Fruit fly (Drosophila melanogaster) whole organism, embryonic: ENCODE measurements around the gene Mrp5.

Experiments used
- ATbp ChIP-seq: fragments of 200-800 bp; sonication (Bioruptor generic); optimal IDR thresholded peaks from 2 replicates; lab custom pipeline; 2017; ENCODE audit warnings: missing biosample characterization, mild to moderate bottlenecking, missing genetic modification characterization, missing genetic modification reagents
- Abd-B ChIP-seq: fragments of 200-800 bp; sonication (Bioruptor generic); optimal IDR thresholded peaks from 2 replicates; lab custom pipeline; 2018; ENCODE audit warnings: missing biosample characterization, mild to moderate bottlenecking, missing genetic modification characterization, moderate library complexity
- B-H2 ChIP-seq: fragments of 200-800 bp; sonication (Bioruptor generic); optimal IDR thresholded peaks from 2 replicates; lab custom pipeline; 2018; ENCODE audit warnings: missing biosample characterization, mild to moderate bottlenecking, missing genetic modification characterization
- CG10267 ChIP-seq: fragments of 200-800 bp; sonication (Bioruptor generic); optimal IDR thresholded peaks from 2 replicates; lab custom pipeline; 2018; ENCODE audit warnings: missing biosample characterization, mild to moderate bottlenecking, missing genetic modification characterization, moderate library complexity
- CG10565 ChIP-seq: fragments of 200-800 bp; sonication (Bioruptor generic); optimal IDR thresholded peaks from 3 replicates; lab custom pipeline; 2016; ENCODE audit warnings: missing biosample characterization, mild to moderate bottlenecking, missing genetic modification characterization
- CG10959 ChIP-seq: fragments of 200-800 bp; sonication (Bioruptor generic); IDR thresholded peaks from 2 replicates; pipeline ENCODE4 v1.3.6; 2022; ENCODE audit warnings: missing biosample characterization, missing genetic modification characterization
- CG11085 ChIP-seq: fragments of 200-800 bp; sonication (Bioruptor generic); IDR thresholded peaks from 2 replicates; pipeline ENCODE4 v1.3.6; 2022; ENCODE audit warnings: missing biosample characterization, missing genetic modification characterization
- CG11695 ChIP-seq: fragments of 200-800 bp; sonication (Bioruptor generic); IDR thresholded peaks from 3 replicates; pipeline ENCODE4 v1.3.6; 2022; ENCODE audit warnings: missing biosample characterization, missing genetic modification characterization
- CG1233 ChIP-seq: fragments of 200-800 bp; sonication (Bioruptor generic); optimal IDR thresholded peaks from 4 replicates; lab custom pipeline; 2018; ENCODE audit warnings: missing biosample characterization, mild to moderate bottlenecking, missing genetic modification characterization
- CG13123 ChIP-seq: fragments of 200-800 bp; sonication (Bioruptor generic); optimal IDR thresholded peaks from 2 replicates; lab custom pipeline; 2016; ENCODE audit warnings: missing biosample characterization, missing genetic modification characterization
- CG14441 ChIP-seq: fragments of 200-800 bp; sonication (Bioruptor generic); IDR thresholded peaks from 2 replicates; pipeline ENCODE4 v1.3.6; 2022; ENCODE audit warnings: missing biosample characterization, missing genetic modification characterization
- CG14710 ChIP-seq: fragments of 200-800 bp; sonication (Bioruptor generic); optimal IDR thresholded peaks from 3 replicates; lab custom pipeline; 2019; ENCODE audit warnings: missing biosample characterization, mild to moderate bottlenecking, missing genetic modification characterization, moderate library complexity
- CG14860 ChIP-seq: fragments of 200-800 bp; sonication (Bioruptor generic); IDR thresholded peaks from 3 replicates; pipeline ENCODE4 v1.3.6; 2022; ENCODE audit warnings: missing biosample characterization, missing genetic modification characterization; ENCODE audit not compliant: partially characterized antibody
- CG15011 ChIP-seq: fragments of 200-800 bp; sonication (Bioruptor generic); optimal IDR thresholded peaks from 3 replicates; lab custom pipeline; 2018; ENCODE audit warnings: missing biosample characterization, mild to moderate bottlenecking, missing genetic modification characterization
- CG17186 ChIP-seq: fragments of 200-800 bp; sonication (Bioruptor generic); optimal IDR thresholded peaks from 3 replicates; lab custom pipeline; 2017; ENCODE audit warnings: missing biosample characterization, missing genetic modification reagents, missing genetic modification characterization
- CG17328 ChIP-seq: fragments of 200-800 bp; sonication (Bioruptor generic); IDR thresholded peaks from 2 replicates; pipeline ENCODE4 v1.3.6; 2022; ENCODE audit warnings: missing biosample characterization, missing genetic modification characterization
- CG17912 ChIP-seq: fragments of 200-800 bp; sonication (Bioruptor generic); optimal IDR thresholded peaks from 2 replicates; lab custom pipeline; 2018; ENCODE audit warnings: missing biosample characterization, mild to moderate bottlenecking, missing genetic modification characterization
- CG2120 ChIP-seq: fragments of 200-800 bp; sonication (Bioruptor generic); optimal IDR thresholded peaks from 3 replicates; lab custom pipeline; 2016; ENCODE audit warnings: missing biosample characterization, missing genetic modification characterization
- CG2875 ChIP-seq: fragments of 200-800 bp; sonication (Bioruptor generic); optimal IDR thresholded peaks from 2 replicates; lab custom pipeline; 2017; ENCODE audit warnings: missing biosample characterization, mild to moderate bottlenecking, missing genetic modification characterization, missing genetic modification reagents
- CG33557 ChIP-seq: fragments of 200-800 bp; sonication (Bioruptor generic); optimal IDR thresholded peaks from 2 replicates; lab custom pipeline; 2019; ENCODE audit warnings: missing biosample characterization, mild to moderate bottlenecking, missing genetic modification characterization, moderate library complexity
- CG4617 ChIP-seq: fragments of 200-800 bp; sonication (Bioruptor generic); optimal IDR thresholded peaks from 3 replicates; lab custom pipeline; 2016; ENCODE audit warnings: missing biosample characterization, missing genetic modification characterization, borderline replicate concordance
- CG6791 ChIP-seq: fragments of 200-800 bp; sonication (Bioruptor generic); IDR thresholded peaks from 3 replicates; pipeline ENCODE4 v1.3.6; 2022; ENCODE audit warnings: missing biosample characterization, missing genetic modification characterization; ENCODE audit not compliant: partially characterized antibody
- CG7745 ChIP-seq: fragments of 200-800 bp; sonication (Bioruptor generic); optimal IDR thresholded peaks from 2 replicates; lab custom pipeline; 2018; ENCODE audit warnings: missing biosample characterization, mild to moderate bottlenecking, missing genetic modification characterization, moderate library complexity
- CG8089 ChIP-seq: fragments of 200-800 bp; sonication (Bioruptor generic); optimal IDR thresholded peaks from 3 replicates; lab custom pipeline; 2016; ENCODE audit warnings: missing biosample characterization, missing genetic modification characterization
- CG8388 ChIP-seq: fragments of 200-800 bp; sonication (Bioruptor generic); optimal IDR thresholded peaks from 2 replicates; lab custom pipeline; 2019; ENCODE audit warnings: missing biosample characterization, mild to moderate bottlenecking, missing genetic modification characterization, moderate library complexity
- CG8924 ChIP-seq: fragments of 200-800 bp; optimal IDR thresholded peaks from 3 replicates; lab custom pipeline; 2019; ENCODE audit warnings: missing biosample characterization, mild to moderate bottlenecking, missing genetic modification characterization, moderate library complexity
- CG9609 ChIP-seq: fragments of 200-800 bp; sonication (Bioruptor generic); optimal IDR thresholded peaks from 3 replicates; lab custom pipeline; 2016; ENCODE audit warnings: missing biosample characterization, missing genetic modification characterization
- CG9876 ChIP-seq: fragments of 200-800 bp; sonication (Bioruptor generic); optimal IDR thresholded peaks from 2 replicates; lab custom pipeline; 2016; ENCODE audit warnings: missing biosample characterization, missing genetic modification characterization
- Camta ChIP-seq: fragments of 200-800 bp; sonication (Bioruptor generic); optimal IDR thresholded peaks from 2 replicates; lab custom pipeline; 2016; ENCODE audit warnings: missing biosample characterization, missing genetic modification characterization
- CoRest ChIP-seq: fragments of 200-800 bp; sonication (Bioruptor generic); optimal IDR thresholded peaks from 3 replicates; lab custom pipeline; 2018; ENCODE audit warnings: missing biosample characterization, mild to moderate bottlenecking, missing genetic modification characterization, moderate library complexity
- D ChIP-seq, 2 experiments: fragments of 200-800 bp in 1 of 2; fragments of >200 bp in 1 of 2; sonication (Bioruptor generic) in 1 of 2; optimal IDR thresholded peaks; 2 replicates in 1 of 2; 3 replicates in 1 of 2; lab custom pipeline; 2017; ENCODE audit warnings: mild to moderate bottlenecking in 1 of 2, missing biosample characterization in 1 of 2, missing genetic modification characterization in 1 of 2, missing genetic modification reagents in 1 of 2
- Eip74EF ChIP-seq, 2 experiments: fragments of 200-800 bp in 1 of 2; fragments of >200 bp in 1 of 2; sonication (Bioruptor generic) in 1 of 2; optimal IDR thresholded peaks; 2 replicates each; lab custom pipeline; 2017 to 2019; ENCODE audit warnings: missing biosample characterization in 2 of 2, missing genetic modification characterization in 2 of 2, mild to moderate bottlenecking in 1 of 2, moderate library complexity in 1 of 2
- GATAe ChIP-seq: fragments of 200-800 bp; sonication (Bioruptor generic); conservative IDR thresholded peaks from 2 replicates; pipeline ENCODE4 v1.3.6; 2022; ENCODE audit warnings: missing biosample characterization, missing genetic modification characterization
- HLH54F ChIP-seq: fragments of 200-800 bp; sonication (Bioruptor generic); optimal IDR thresholded peaks from 3 replicates; lab custom pipeline; 2016; ENCODE audit warnings: missing biosample characterization, missing genetic modification characterization
- HmgD ChIP-seq: fragments of 200-800 bp; sonication (Bioruptor generic); optimal IDR thresholded peaks from 3 replicates; lab custom pipeline; 2016; ENCODE audit warnings: missing biosample characterization, missing genetic modification characterization
- NC2β ChIP-seq: fragments of 200-800 bp; sonication (Bioruptor generic); optimal IDR thresholded peaks from 2 replicates; lab custom pipeline; 2016; ENCODE audit warnings: missing biosample characterization, missing genetic modification characterization
- NfI ChIP-seq: fragments of 200-800 bp; sonication (Bioruptor generic); optimal IDR thresholded peaks from 3 replicates; lab custom pipeline; 2018; ENCODE audit warnings: missing biosample characterization, mild to moderate bottlenecking, missing genetic modification characterization, moderate library complexity
- Taf1 ChIP-seq: fragments of 200-800 bp; sonication (Bioruptor generic); IDR thresholded peaks from 2 replicates; pipeline ENCODE4 v1.3.6; 2022; ENCODE audit warnings: missing biosample characterization, missing genetic modification characterization
- abd-A ChIP-seq: fragments of 200-800 bp; sonication (Bioruptor generic); optimal IDR thresholded peaks from 3 replicates; lab custom pipeline; 2019; ENCODE audit warnings: missing biosample characterization, mild to moderate bottlenecking, missing genetic modification characterization, moderate library complexity
- cad ChIP-seq: fragments of >200 bp; optimal IDR thresholded peaks from 2 replicates; lab custom pipeline; 2017; ENCODE audit warnings: missing biosample characterization, missing genetic modification characterization
- crc ChIP-seq: fragments of 200-800 bp; sonication (Bioruptor generic); optimal IDR thresholded peaks from 2 replicates; lab custom pipeline; 2016; ENCODE audit warnings: missing biosample characterization, missing genetic modification characterization
- crol ChIP-seq: fragments of 200-800 bp; sonication (Bioruptor generic); IDR thresholded peaks from 2 replicates; pipeline ENCODE4 v1.3.6; 2022; ENCODE audit warnings: missing biosample characterization, missing genetic modification characterization
- gsb ChIP-seq: fragments of 200-800 bp; sonication (Bioruptor generic); IDR thresholded peaks from 2 replicates; pipeline ENCODE4 v1.3.6; 2022; ENCODE audit warnings: missing biosample characterization, missing genetic modification characterization
- jumu ChIP-seq: fragments of 200-800 bp; sonication (Bioruptor generic); optimal IDR thresholded peaks from 3 replicates; lab custom pipeline; 2016; ENCODE audit warnings: missing biosample characterization, missing genetic modification characterization
- mam ChIP-seq: fragments of 200-800 bp; sonication (Bioruptor generic); optimal IDR thresholded peaks from 3 replicates; lab custom pipeline; 2016; ENCODE audit warnings: missing biosample characterization, missing genetic modification characterization
- p53 ChIP-seq: fragments of 200-800 bp; sonication (Bioruptor generic); optimal IDR thresholded peaks from 2 replicates; lab custom pipeline; 2016; ENCODE audit warnings: missing biosample characterization, missing genetic modification characterization
- pzg ChIP-seq: fragments of 200-800 bp; sonication (Bioruptor generic); optimal IDR thresholded peaks from 3 replicates; lab custom pipeline; 2018; ENCODE audit warnings: missing biosample characterization, mild to moderate bottlenecking, missing genetic modification characterization, moderate library complexity
- slp2 ChIP-seq: fragments of 200-800 bp; sonication (Bioruptor generic); optimal IDR thresholded peaks from 2 replicates; lab custom pipeline; 2016; ENCODE audit warnings: missing biosample characterization, missing genetic modification characterization
- tx ChIP-seq: fragments of 200-800 bp; sonication (Bioruptor generic); optimal IDR thresholded peaks from 2 replicates; lab custom pipeline; 2016; ENCODE audit warnings: missing biosample characterization, missing genetic modification characterization
- usp ChIP-seq: fragments of >200 bp; optimal IDR thresholded peaks from 2 replicates; lab custom pipeline; 2017; ENCODE audit warnings: missing biosample characterization, missing genetic modification characterization

Mrp5 gene

DNA sequence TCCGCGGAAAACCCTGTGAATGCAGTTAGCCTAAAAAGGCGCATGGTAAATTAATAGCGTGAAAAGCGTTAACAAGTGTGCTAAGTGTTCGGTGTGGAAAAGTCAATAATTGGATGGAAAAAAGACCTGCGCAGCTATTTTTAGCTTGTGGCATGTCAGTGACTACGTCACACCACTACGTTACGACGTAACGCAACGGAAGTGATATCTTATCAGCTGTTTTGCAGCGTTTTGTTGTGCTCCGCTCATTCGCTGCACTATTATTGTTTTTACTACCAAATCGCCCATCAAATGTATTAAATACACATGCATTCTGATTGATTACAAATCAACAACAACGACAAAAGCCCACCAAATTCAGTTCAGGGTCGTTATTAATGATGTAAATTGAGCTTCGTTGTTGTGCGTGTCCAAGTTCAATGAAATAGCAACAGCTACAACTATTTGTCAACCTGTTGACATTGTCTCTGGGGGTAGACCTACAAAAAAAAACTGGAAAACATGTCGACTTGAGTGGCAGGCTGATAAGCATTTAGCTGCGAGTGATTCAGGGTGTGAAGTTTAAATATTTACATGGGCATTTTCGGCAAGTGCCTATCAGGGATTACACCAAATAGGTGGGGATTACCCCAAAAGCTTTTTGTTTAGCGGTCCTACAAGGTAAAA is 27.8 kb downstream of the Mrp5 start (continued):
- no peak for TF ChIP-seq CG10959 (GFP tag; lab: Robert Waterston, UW)
- TF ChIP-seq CG2120, result no peak
- TF ChIP-seq slp2, result no peak
- no peak for TF ChIP-seq CG7745 (tag; lab: Kevin White, UChicago)
- TF ChIP-seq mam (GFP tag; lab: Kevin White, UChicago), result no peak
- TF ChIP-seq D (optimal IDR thresholded peaks at IDR 0.05; lab: Kevin White, UChicago), result no peak
- no peak for TF ChIP-seq D (GFP tag; optimal IDR thresholded peaks at IDR 0.05; lab: Kevin White, UChicago)
- TF ChIP-seq CG8924, result no peak
- TF ChIP-seq GATAe (GFP tag; lab: Robert Waterston, UW), result no peak
- TF ChIP-seq CG17912 (GFP tag; lab: Kevin White, UChicago), result peak; percentile 71
- TF ChIP-seq CG8089, result no peak
- peak; percentile 22; the same call in 1 of the 2 replicates for TF ChIP-seq CG17328 (GFP tag; lab: Robert Waterston, UW)
- TF ChIP-seq CG13123 (GFP tag; lab: Kevin White, UChicago), result no peak
- no peak for TF ChIP-seq CG4617 (GFP tag; lab: Kevin White, UChicago)
- no peak for TF ChIP-seq CG9876 (GFP tag; lab: Kevin White, UChicago)
- no peak for TF ChIP-seq CG1233 (GFP tag; lab: Kevin White, UChicago)
- TF ChIP-seq CG8388 (GFP tag; lab: Kevin White, UChicago), result peak; percentile 19
- no peak for TF ChIP-seq crc
- peak; percentile 16 for TF ChIP-seq CG14710 (tag; lab: Kevin White, UChicago)
- TF ChIP-seq CG14441 (GFP tag; lab: Robert Waterston, UW), result no peak
- TF ChIP-seq Camta, result no peak
- TF ChIP-seq Abd-B (GFP tag; lab: Kevin White, UChicago), result no peak
- TF ChIP-seq CG2875 (GFP tag; lab: Kevin White, UChicago), result peak; percentile 53
- no peak for TF ChIP-seq usp (GFP tag; lab: Kevin White, UChicago)
- TF ChIP-seq HLH54F (GFP tag; lab: Kevin White, UChicago), result no peak
- no peak; the same call in 1 of the 3 replicates for TF ChIP-seq CG11695 (GFP tag; lab: Robert Waterston, UW)
- TF ChIP-seq CG11085 (GFP tag; lab: Robert Waterston, UW), result no peak
- TF ChIP-seq cad (GFP tag; lab: Kevin White, UChicago), result no peak
- no peak for TF ChIP-seq CG15011
- no peak for TF ChIP-seq pzg (GFP tag; lab: Kevin White, UChicago)
- no peak for TF ChIP-seq CoRest
- no peak for TF ChIP-seq jumu (GFP tag; lab: Kevin White, UChicago)
- TF ChIP-seq Taf1 (GFP tag; lab: Robert Waterston, UW), result no peak
- TF ChIP-seq NC2β (GFP tag; lab: Kevin White, UChicago), result peak; percentile 31
- no peak for TF ChIP-seq CG10565 (GFP tag; lab: Kevin White, UChicago)
- TF ChIP-seq ATbp (GFP tag; lab: Kevin White, UChicago), result peak; percentile 72
- TF ChIP-seq crol, result no peak
- peak; percentile 67 for TF ChIP-seq CG33557
- TF ChIP-seq B-H2, result peak; percentile 51
- no peak for TF ChIP-seq CG10267
- no peak for TF ChIP-seq tx (GFP tag; lab: Kevin White, UChicago)
- TF ChIP-seq gsb (GFP tag; lab: Robert Waterston, UW), result no peak
- no peak for TF ChIP-seq CG6791 (GFP tag; lab: Robert Waterston, UW)
- TF ChIP-seq abd-A (tag; lab: Kevin White, UChicago), result no peak
- peak in 1 of 2 experiments; percentile 6 for TF ChIP-seq Eip74EF (GFP tag; optimal IDR thresholded peaks at IDR 0.05; lab: Kevin White, UChicago)
- no peak for TF ChIP-seq CG9609 (GFP tag; lab: Kevin White, UChicago)
- TF ChIP-seq NfI (GFP tag; lab: Kevin White, UChicago), result no peak
- no peak for TF ChIP-seq CG17186 (GFP tag; lab: Kevin White, UChicago)
- no peak for TF ChIP-seq p53 (GFP tag; lab: Kevin White, UChicago)
- no peak for TF ChIP-seq HmgD (GFP tag; lab: Kevin White, UChicago)
- no peak for TF ChIP-seq CG14860
